Fruit fly (Drosophila melanogaster): Measurements from ENCODE around the gene Chd3.
"Not testable (repeated sequence)": the region's sequence is repeated elsewhere in the genome, so short reads cannot be mapped to it uniquely, and the experiment has no call there.

DNA sequence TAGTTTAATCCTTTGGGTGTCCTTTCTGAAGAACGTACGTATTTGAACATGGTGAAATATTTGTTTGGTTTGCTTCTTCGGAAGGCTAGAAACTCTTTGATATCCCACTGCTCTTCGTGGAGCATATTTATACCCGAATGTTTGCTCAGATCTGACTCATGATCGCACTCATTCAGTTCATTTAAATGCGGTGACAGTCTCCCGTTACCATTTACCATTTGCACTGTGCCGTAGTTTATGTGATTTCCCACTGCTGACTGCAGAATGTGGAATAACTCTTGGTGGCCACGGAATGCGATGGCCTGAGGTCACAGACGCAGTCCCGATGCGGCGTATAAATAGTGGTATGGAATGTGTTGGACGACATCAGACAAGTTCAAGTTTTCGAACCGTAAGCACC lies 25.2 kb downstream of the Chd3 start, which contains the start of the genes 825-Oak and CG12519:
- TF ChIP-seq bab1 (GFP tag; optimal IDR thresholded peaks at IDR 0.05); Clk (GFP tag; optimal IDR thresholded peaks at IDR 0.05); cnc (optimal IDR thresholded peaks at IDR 0.05); cic (GFP tag; optimal IDR thresholded peaks at IDR 0.05); CG1620 (GFP tag; optimal IDR thresholded peaks at IDR 0.05); CG7045 (GFP tag; optimal IDR thresholded peaks at IDR 0.05); kay (GFP tag; ENCODE audit: borderline replicate concordance); CG11617 (GFP tag; optimal IDR thresholded peaks at IDR 0.05); Mnt (GFP tag; optimal IDR thresholded peaks at IDR 0.05); CG5204 (GFP tag; optimal IDR thresholded peaks at IDR 0.05); tj (GFP tag; optimal IDR thresholded peaks at IDR 0.05): not testable (repeated sequence)
